Fruit fly (Drosophila melanogaster): Measurements from ENCODE around the gene larp.
A peak's percentile ranks its signal among the peaks of the same experiment; 100 is the strongest.

larp gene

DNA sequence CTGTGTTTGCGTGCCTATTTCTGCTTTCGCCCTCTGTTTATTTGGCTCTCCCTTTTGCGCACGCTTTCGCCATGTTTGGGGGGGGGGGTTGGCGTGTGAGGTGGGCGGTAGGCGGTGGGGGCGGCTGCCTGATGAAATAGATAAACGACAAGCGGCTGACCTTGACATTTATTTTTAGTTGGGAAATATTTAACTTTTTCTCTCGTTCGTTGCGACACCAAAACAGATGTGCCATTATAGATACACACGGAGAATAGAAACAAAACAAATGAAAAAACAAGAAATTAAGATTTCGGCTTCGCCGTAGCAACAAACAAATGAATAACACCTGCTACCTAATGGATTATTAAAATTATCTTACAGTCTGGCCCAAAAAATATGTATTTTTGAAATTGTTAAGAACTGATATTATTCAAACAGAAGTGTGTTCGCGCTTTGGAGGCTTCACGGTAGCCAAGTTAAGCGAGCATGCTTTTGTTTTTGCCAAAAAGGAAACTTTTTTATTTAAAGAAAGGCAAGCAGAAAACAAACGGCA lies 4.0 kb downstream of the larp start (continued):
- no peak for TF ChIP-seq stwl (tag; optimal IDR thresholded peaks at IDR 0.05)
- no peak for TF ChIP-seq CG6791 (GFP tag; IDR thresholded peaks at IDR 0.05; ENCODE audit: partially characterized antibody)
- TF ChIP-seq yki (optimal IDR thresholded peaks at IDR 0.05), result no peak
- TF ChIP-seq Dbx (GFP tag; IDR thresholded peaks at IDR 0.05), result peak; percentile 71; the same call in 2 of the 3 replicates
- peak; percentile 73 for TF ChIP-seq lab (GFP tag; optimal IDR thresholded peaks at IDR 0.05)
- peak; percentile 31 for TF ChIP-seq ATbp (GFP tag; optimal IDR thresholded peaks at IDR 0.05)
- peak; percentile 65 for TF ChIP-seq CG11504 (tag; optimal IDR thresholded peaks at IDR 0.05)
- TF ChIP-seq Dll (GFP tag; IDR thresholded peaks at IDR 0.05; ENCODE audit: partially characterized antibody), result no peak
- TF ChIP-seq Dad (GFP tag; optimal IDR thresholded peaks at IDR 0.05), result no peak
- peak; percentile 37; the same call in 1 of the 3 replicates for TF ChIP-seq gce (GFP tag; IDR thresholded peaks at IDR 0.05)
- no peak for TF ChIP-seq usp (GFP tag; optimal IDR thresholded peaks at IDR 0.05)
- peak; percentile 57 for TF ChIP-seq phol (tag; optimal IDR thresholded peaks at IDR 0.05)
- TF ChIP-seq trh (GFP tag; optimal IDR thresholded peaks at IDR 0.05), result no peak
- TF ChIP-seq CG3847 (GFP tag; IDR thresholded peaks at IDR 0.05), result peak; percentile 63
- TF ChIP-seq wek (GFP tag; optimal IDR thresholded peaks at IDR 0.05), result no peak
- peak; percentile 60; the same call in 1 of the 3 replicates for TF ChIP-seq CG14050 (GFP tag; IDR thresholded peaks at IDR 0.05)
- no peak for TF ChIP-seq BEAF-32 (GFP tag; optimal IDR thresholded peaks at IDR 0.05)
- TF ChIP-seq gro (GFP tag; optimal IDR thresholded peaks at IDR 0.05), result peak; percentile 60
- TF ChIP-seq Side (GFP tag; optimal IDR thresholded peaks at IDR 0.05), result peak; percentile 4
- peak; percentile 14 for TF ChIP-seq CG10654 (GFP tag; optimal IDR thresholded peaks at IDR 0.05)
- TF ChIP-seq Adf1 (GFP tag; IDR thresholded peaks at IDR 0.05), result peak; percentile 49
- peak; percentile 39 for TF ChIP-seq tx (GFP tag; optimal IDR thresholded peaks at IDR 0.05)
- TF ChIP-seq CG12744 (GFP tag; optimal IDR thresholded peaks at IDR 0.05), result peak; percentile 10
- TF ChIP-seq ttk (GFP tag; IDR thresholded peaks at IDR 0.05), result 0 out of 2 replicates have a peak, but pooled peaks have one; percentile 11
- TF ChIP-seq sug (tag; optimal IDR thresholded peaks at IDR 0.05), result peak; percentile 67
- no peak for TF ChIP-seq CG4707 (GFP tag; optimal IDR thresholded peaks at IDR 0.05)
- TF ChIP-seq CG13775 (GFP tag; optimal IDR thresholded peaks at IDR 0.05), result peak; percentile 45
- TF ChIP-seq CG1233 (GFP tag; optimal IDR thresholded peaks at IDR 0.05), result peak; percentile 23
- TF ChIP-seq CG32767 (GFP tag; IDR thresholded peaks at IDR 0.05), result peak; percentile 73; the same call in 1 of the 2 replicates
- TF ChIP-seq gsb (GFP tag; IDR thresholded peaks at IDR 0.05), result peak; percentile 30; the same call in 1 of the 2 replicates
- TF ChIP-seq Bteb2 (GFP tag; optimal IDR thresholded peaks at IDR 0.05), result peak; percentile 47
- peak; percentile 37 for TF ChIP-seq CG12104 (GFP tag; optimal IDR thresholded peaks at IDR 0.05)
- TF ChIP-seq CG6813 (GFP tag; optimal IDR thresholded peaks at IDR 0.05), result peak; percentile 25
- TF ChIP-seq tin (GFP tag; optimal IDR thresholded peaks at IDR 0.05), result peak; percentile 23
- peak; percentile 51; the same call in 1 of the 2 replicates for TF ChIP-seq E2f2 (GFP tag; IDR thresholded peaks at IDR 0.05)
- TF ChIP-seq grau (tag; optimal IDR thresholded peaks at IDR 0.05), result peak; percentile 93
- TF ChIP-seq en (GFP tag; optimal IDR thresholded peaks at IDR 0.05), result peak; percentile 14
- TF ChIP-seq Dek (tag; optimal IDR thresholded peaks at IDR 0.05), result peak; percentile 66
- no peak for TF ChIP-seq CG16815 (GFP tag; optimal IDR thresholded peaks at IDR 0.05)
- TF ChIP-seq ranshi (GFP tag; IDR thresholded peaks at IDR 0.05), result 0 out of 2 replicates have a peak, but pooled peaks have one; percentile 60
- TF ChIP-seq Oli (tag; optimal IDR thresholded peaks at IDR 0.05), result peak; percentile 67
- TF ChIP-seq CG6765 (GFP tag; optimal IDR thresholded peaks at IDR 0.05), result peak; percentile 60
- TF ChIP-seq fu2 (GFP tag; optimal IDR thresholded peaks at IDR 0.05), result peak; percentile 39
- TF ChIP-seq CG34224 (GFP tag; IDR thresholded peaks at IDR 0.05; ENCODE audit: partially characterized antibody), result no peak
- peak; percentile 12 for TF ChIP-seq emc (GFP tag; optimal IDR thresholded peaks at IDR 0.05)
- peak; percentile 51 for TF ChIP-seq maf-S (GFP tag; optimal IDR thresholded peaks at IDR 0.05)
- peak; percentile 37 for TF ChIP-seq CG33213 (GFP tag; optimal IDR thresholded peaks at IDR 0.05)
- peak; percentile 33 for TF ChIP-seq sqz (GFP tag; optimal IDR thresholded peaks at IDR 0.05)
- TF ChIP-seq CG31224 (GFP tag; IDR thresholded peaks at IDR 0.05), result peak; percentile 46
- no peak for TF ChIP-seq oc (tag; optimal IDR thresholded peaks at IDR 0.05)

All from whole organism, embryonic.